Worm (Caenorhabditis elegans): ENCODE measurements around the gene F10E9.11.

DNA sequence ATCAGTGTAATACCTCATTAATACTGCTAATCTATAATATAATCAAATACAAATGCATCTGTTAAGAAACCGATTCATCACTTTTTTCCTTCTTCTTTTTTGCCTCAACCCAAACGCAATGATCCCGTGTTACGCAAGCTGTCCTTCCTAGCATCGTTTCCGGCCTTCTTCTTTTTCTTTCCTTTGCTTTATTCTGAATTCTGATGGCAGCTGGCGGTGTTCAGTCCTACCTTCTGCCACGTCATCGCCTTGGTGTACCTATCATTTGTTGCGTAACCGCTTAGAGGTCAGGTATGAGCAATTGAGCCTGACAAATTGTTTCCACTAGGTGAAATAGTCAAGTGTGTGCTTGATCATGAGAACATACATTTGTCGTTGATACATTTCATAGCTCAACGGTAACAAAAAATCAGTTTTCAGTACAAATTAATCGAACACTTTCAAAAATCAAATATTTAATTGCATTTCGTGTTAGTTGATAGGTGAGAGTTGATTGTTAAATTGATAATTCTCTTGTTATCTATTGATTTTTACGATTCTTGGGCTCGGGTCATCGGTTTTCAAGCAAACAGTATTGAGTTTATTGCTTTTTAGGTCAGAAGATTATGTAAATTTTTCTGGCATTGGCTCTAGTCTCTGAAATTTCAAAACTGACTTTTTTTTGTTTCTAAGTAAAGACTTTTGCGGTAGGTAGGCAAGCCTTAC is 20.7 kb downstream of the F10E9.11 start:
- no peak for TF ChIP-seq nhr-237 (tag; optimal IDR thresholded peaks at IDR 0.05)
- no peak for TF ChIP-seq snpc-4 (tag; optimal IDR thresholded peaks at IDR 0.05)
- no peak for TF ChIP-seq lsy-2 (tag; optimal IDR thresholded peaks at IDR 0.05)
- TF ChIP-seq unc-62 (GFP tag; optimal IDR thresholded peaks at IDR 0.05): no peak

Data from whole organism, L2 larva.